Worm (Caenorhabditis elegans) whole organism, L4/young adult: ENCODE measurements around the gene dbt-1.

Experiments used
- W03F9.2 ChIP-seq: fragments of 150-350 bp; optimal IDR thresholded peaks from 2 replicates; lab custom pipeline; 2014; ENCODE audit warnings: missing biosample characterization, missing genetic modification characterization
- dao-5 ChIP-seq: sonication (generic microtip); optimal IDR thresholded peaks from 2 replicates; lab custom pipeline; 2016; ENCODE audit warnings: missing genotype, missing genetic modification characterization, moderate library complexity, missing compliant biosample characterization
- him-1 ChIP-seq: sonication (generic microtip); optimal IDR thresholded peaks from 2 replicates; lab custom pipeline; 2016; ENCODE audit warnings: missing genotype, missing genetic modification reagents, missing genetic modification characterization, missing compliant biosample characterization

- TF ChIP-seq dao-5, result no peak
- TF ChIP-seq W03F9.2 (tag; lab: Kevin White, UChicago), result no peak
- TF ChIP-seq him-1 (tag; lab: Kevin White, UChicago), result no peak
Observed at ce11 chrII:7958544-7958943, 13.5 kb upstream of the dbt-1 start, which contains the start of gene C04H4.1.
